Fruit fly (Drosophila melanogaster) whole organism, embryonic: Measurements from ENCODE around the gene mgr.

Experiments used
- CG10654 ChIP-seq: fragments of 200-800 bp; sonication (Bioruptor generic); optimal IDR thresholded peaks from 2 replicates; lab custom pipeline; 2016; ENCODE audit warnings: missing biosample characterization, missing genetic modification characterization
- CG11695 ChIP-seq: fragments of 200-800 bp; sonication (Bioruptor generic); IDR thresholded peaks from 3 replicates; pipeline ENCODE4 v1.3.6; 2022; ENCODE audit warnings: missing biosample characterization, missing genetic modification characterization
- CG12104 ChIP-seq: fragments of 200-800 bp; sonication (Bioruptor generic); optimal IDR thresholded peaks from 3 replicates; lab custom pipeline; 2016; ENCODE audit warnings: missing biosample characterization, missing genetic modification characterization
- CG12659 ChIP-seq: fragments of 200-800 bp; sonication (Bioruptor generic); optimal IDR thresholded peaks from 3 replicates; lab custom pipeline; 2017; ENCODE audit warnings: mild to moderate bottlenecking, missing biosample characterization, missing genetic modification reagents, missing genetic modification characterization
- CG12769 ChIP-seq: fragments of 200-800 bp; sonication (Bioruptor generic); optimal IDR thresholded peaks from 2 replicates; lab custom pipeline; 2019; ENCODE audit warnings: missing biosample characterization, mild to moderate bottlenecking, missing genetic modification characterization, moderate library complexity
- CG13894 ChIP-seq: fragments of 200-800 bp; sonication (Bioruptor generic); optimal IDR thresholded peaks from 3 replicates; lab custom pipeline; 2018; ENCODE audit warnings: missing biosample characterization, mild to moderate bottlenecking, missing genetic modification characterization, moderate library complexity
- CG14441 ChIP-seq: fragments of 200-800 bp; sonication (Bioruptor generic); IDR thresholded peaks from 2 replicates; pipeline ENCODE4 v1.3.6; 2022; ENCODE audit warnings: missing biosample characterization, missing genetic modification characterization
- CG14965 ChIP-seq: fragments of 200-800 bp; sonication (Bioruptor generic); optimal IDR thresholded peaks from 2 replicates; lab custom pipeline; 2016; ENCODE audit warnings: missing biosample characterization, missing genetic modification characterization, borderline replicate concordance
- CG15601 ChIP-seq: fragments of 200-800 bp; sonication (Bioruptor generic); optimal IDR thresholded peaks from 3 replicates; lab custom pipeline; 2019; ENCODE audit warnings: missing biosample characterization, mild to moderate bottlenecking, missing genetic modification characterization, moderate library complexity
- CG1602 ChIP-seq: fragments of 200-800 bp; sonication (Bioruptor generic); optimal IDR thresholded peaks from 3 replicates; lab custom pipeline; 2016; ENCODE audit warnings: missing biosample characterization, missing genetic modification characterization
- CG2129 ChIP-seq: fragments of 200-800 bp; sonication (Bioruptor generic); IDR thresholded peaks from 2 replicates; pipeline ENCODE4 v1.3.6; 2022; ENCODE audit warnings: missing biosample characterization, missing genetic modification characterization; ENCODE audit not compliant: partially characterized antibody
- CG31365 ChIP-seq: fragments of 200-800 bp; sonication (Bioruptor generic); optimal IDR thresholded peaks from 2 replicates; lab custom pipeline; 2018; ENCODE audit warnings: missing biosample characterization, mild to moderate bottlenecking, missing genetic modification characterization
- CG31441 ChIP-seq: fragments of 200-800 bp; sonication (Bioruptor generic); IDR thresholded peaks from 2 replicates; pipeline ENCODE4 v1.3.6; 2022; ENCODE audit warnings: missing biosample characterization, missing genetic modification characterization
- CG32767 ChIP-seq: fragments of 200-800 bp; sonication (Bioruptor generic); IDR thresholded peaks from 2 replicates; pipeline ENCODE4 v1.3.6; 2022; ENCODE audit warnings: missing biosample characterization, missing genetic modification characterization
- CG4617 ChIP-seq: fragments of 200-800 bp; sonication (Bioruptor generic); optimal IDR thresholded peaks from 3 replicates; lab custom pipeline; 2016; ENCODE audit warnings: missing biosample characterization, missing genetic modification characterization, borderline replicate concordance
- CG6654 ChIP-seq: fragments of 200-800 bp; sonication (Bioruptor generic); optimal IDR thresholded peaks from 2 replicates; lab custom pipeline; 2017; ENCODE audit warnings: missing biosample characterization, mild to moderate bottlenecking, missing genetic modification characterization
- CG8281 ChIP-seq: fragments of 200-800 bp; sonication (Bioruptor generic); optimal IDR thresholded peaks from 2 replicates; lab custom pipeline; 2018; ENCODE audit warnings: missing biosample characterization, mild to moderate bottlenecking, missing genetic modification characterization, moderate library complexity
- CoRest ChIP-seq: fragments of 200-800 bp; sonication (Bioruptor generic); optimal IDR thresholded peaks from 3 replicates; lab custom pipeline; 2018; ENCODE audit warnings: missing biosample characterization, mild to moderate bottlenecking, missing genetic modification characterization, moderate library complexity
- Dad ChIP-seq: fragments of 200-800 bp; sonication (Bioruptor generic); optimal IDR thresholded peaks from 3 replicates; lab custom pipeline; 2016; ENCODE audit warnings: missing biosample characterization, missing genetic modification characterization
- Dbx ChIP-seq: fragments of 200-800 bp; sonication (Bioruptor generic); IDR thresholded peaks from 3 replicates; pipeline ENCODE4 v1.3.6; 2022; ENCODE audit warnings: missing biosample characterization, missing genetic modification characterization
- Dip2 ChIP-seq: fragments of 200-800 bp; sonication (Bioruptor generic); IDR thresholded peaks from 2 replicates; pipeline ENCODE4 v1.3.6; 2022; ENCODE audit warnings: missing biosample characterization, missing genetic modification characterization
- Gug ChIP-seq: fragments of 200-800 bp; sonication (Bioruptor generic); IDR thresholded peaks from 4 replicates; pipeline ENCODE4 v1.3.6; 2022; ENCODE audit warnings: missing biosample characterization, missing genetic modification characterization
- H15 ChIP-seq: fragments of 200-800 bp; sonication (Bioruptor generic); IDR thresholded peaks from 3 replicates; pipeline ENCODE4 v1.3.6; 2022; ENCODE audit warnings: missing biosample characterization, missing genetic modification characterization
- HLH54F ChIP-seq: fragments of 200-800 bp; sonication (Bioruptor generic); optimal IDR thresholded peaks from 3 replicates; lab custom pipeline; 2016; ENCODE audit warnings: missing biosample characterization, missing genetic modification characterization
- Hey ChIP-seq: fragments of 200-800 bp; sonication (Bioruptor generic); optimal IDR thresholded peaks from 3 replicates; lab custom pipeline; 2018; ENCODE audit warnings: missing biosample characterization, mild to moderate bottlenecking, missing genetic modification characterization
- Optix ChIP-seq: fragments of 200-800 bp; sonication (Bioruptor generic); IDR thresholded peaks from 3 replicates; pipeline ENCODE4 v1.3.6; 2022; ENCODE audit warnings: missing biosample characterization, missing genetic modification characterization
- Pdp1 ChIP-seq, 2 experiments: fragments of 200-800 bp; sonication (Bioruptor generic); optimal IDR thresholded peaks; 3 replicates each; lab custom pipeline; 2016; ENCODE audit warnings: missing biosample characterization in 2 of 2, missing genetic modification characterization in 2 of 2, mild to moderate bottlenecking in 1 of 2, moderate library complexity in 1 of 2
- Ravus ChIP-seq: fragments of 200-800 bp; sonication (Bioruptor generic); IDR thresholded peaks from 2 replicates; pipeline ENCODE4 v1.3.6; 2022; ENCODE audit warnings: missing biosample characterization, missing genetic modification characterization
- Sin3A ChIP-seq: fragments of >200 bp; optimal IDR thresholded peaks from 2 replicates; lab custom pipeline; 2018
- Sox100B ChIP-seq: fragments of 200-800 bp; sonication (Bioruptor generic); optimal IDR thresholded peaks from 3 replicates; lab custom pipeline; 2018; ENCODE audit warnings: missing biosample characterization, mild to moderate bottlenecking, missing genetic modification characterization
- Usf ChIP-seq: fragments of 200-800 bp; sonication (Bioruptor generic); optimal IDR thresholded peaks from 2 replicates; lab custom pipeline; 2017; ENCODE audit warnings: missing genotype, missing biosample characterization, missing genetic modification characterization
- ash1 ChIP-seq: fragments of 200-800 bp; sonication (Bioruptor generic); optimal IDR thresholded peaks from 2 replicates; lab custom pipeline; 2018; ENCODE audit warnings: missing biosample characterization, mild to moderate bottlenecking, missing genetic modification characterization
- cg ChIP-seq: fragments of 200-800 bp; sonication (Bioruptor generic); optimal IDR thresholded peaks from 3 replicates; lab custom pipeline; 2019; ENCODE audit warnings: missing biosample characterization, mild to moderate bottlenecking, missing genetic modification characterization, moderate library complexity
- ci ChIP-seq: fragments of 200-800 bp; sonication (Bioruptor generic); IDR thresholded peaks from 3 replicates; pipeline ENCODE4 v1.3.6; 2022; ENCODE audit warnings: missing biosample characterization, missing genetic modification characterization
- cwo ChIP-seq: fragments of 200-800 bp; sonication (Bioruptor generic); optimal IDR thresholded peaks from 3 replicates; lab custom pipeline; 2017; ENCODE audit warnings: missing biosample characterization, missing genetic modification characterization, mild to moderate bottlenecking, moderate library complexity, missing genetic modification reagents
- dm ChIP-seq: fragments of 200-800 bp; sonication (Bioruptor generic); optimal IDR thresholded peaks from 3 replicates; lab custom pipeline; 2016; ENCODE audit warnings: missing biosample characterization, missing genetic modification characterization
- emc ChIP-seq: fragments of 200-800 bp; sonication (Bioruptor generic); optimal IDR thresholded peaks from 2 replicates; lab custom pipeline; 2016; ENCODE audit warnings: missing biosample characterization, missing genetic modification characterization
- fd3F ChIP-seq: fragments of 200-800 bp; sonication (Bioruptor generic); optimal IDR thresholded peaks from 2 replicates; lab custom pipeline; 2018; ENCODE audit warnings: missing biosample characterization, mild to moderate bottlenecking, missing genetic modification characterization, moderate library complexity
- fu2 ChIP-seq: fragments of 200-800 bp; sonication (Bioruptor generic); optimal IDR thresholded peaks from 2 replicates; lab custom pipeline; 2016; ENCODE audit warnings: missing biosample characterization, missing genetic modification characterization
- h ChIP-seq: fragments of >200 bp; optimal IDR thresholded peaks from 2 replicates; lab custom pipeline; 2017
- kay ChIP-seq: fragments of 200-800 bp; sonication (Bioruptor generic); optimal IDR thresholded peaks from 2 replicates; lab custom pipeline; 2016; ENCODE audit warnings: missing biosample characterization, missing genetic modification characterization
- mld ChIP-seq: fragments of 200-800 bp; sonication (Bioruptor generic); IDR thresholded peaks from 3 replicates; pipeline ENCODE4 v1.3.6; 2022; ENCODE audit warnings: missing biosample characterization, missing genetic modification characterization; ENCODE audit not compliant: partially characterized antibody
- nerfin-2 ChIP-seq: fragments of 200-800 bp; sonication (Bioruptor generic); IDR thresholded peaks from 2 replicates; pipeline ENCODE4 v1.3.6; 2022; ENCODE audit warnings: missing biosample characterization, missing genetic modification characterization; ENCODE audit not compliant: partially characterized antibody
- peb ChIP-seq: fragments of 200-800 bp; sonication (Bioruptor generic); IDR thresholded peaks from 2 replicates; pipeline ENCODE4 v1.3.6; 2022; ENCODE audit warnings: missing biosample characterization, missing genetic modification characterization
- pum ChIP-seq: fragments of 200-800 bp; sonication (Bioruptor generic); optimal IDR thresholded peaks from 2 replicates; lab custom pipeline; 2016; ENCODE audit warnings: missing biosample characterization, missing genetic modification characterization
- sens ChIP-seq: fragments of 200-800 bp; sonication (Bioruptor generic); peaks from one replicate; lab custom pipeline; 2016; ENCODE audit warnings: missing biosample characterization, missing genetic modification characterization
- sna ChIP-seq: fragments of 200-800 bp; sonication (Bioruptor generic); IDR thresholded peaks from 2 replicates; pipeline ENCODE4 v1.3.6; 2022; ENCODE audit warnings: missing biosample characterization, missing genetic modification characterization; ENCODE audit not compliant: partially characterized antibody
- sr ChIP-seq: fragments of 200-800 bp; sonication (Bioruptor generic); IDR thresholded peaks from 3 replicates; pipeline ENCODE4 v1.3.6; 2022; ENCODE audit warnings: missing biosample characterization, missing genetic modification characterization
- tll ChIP-seq, 2 experiments: fragments of 200-800 bp in 1 of 2; fragments of >200 bp in 1 of 2; sonication (Bioruptor generic) in 1 of 2; optimal IDR thresholded peaks; 2 replicates each; lab custom pipeline; 2017 to 2019; ENCODE audit warnings: missing biosample characterization in 2 of 2, missing genetic modification characterization in 2 of 2, mild to moderate bottlenecking in 1 of 2, moderate library complexity in 1 of 2
- tna ChIP-seq: fragments of 200-800 bp; sonication (Bioruptor generic); IDR thresholded peaks from 2 replicates; pipeline ENCODE4 v1.3.6; 2022; ENCODE audit warnings: missing biosample characterization, missing genetic modification characterization; ENCODE audit not compliant: partially characterized antibody
- toy ChIP-seq: fragments of 200-800 bp; sonication (Bioruptor generic); IDR thresholded peaks from 2 replicates; pipeline ENCODE4 v1.3.6; 2022; ENCODE audit warnings: missing biosample characterization, missing genetic modification characterization
- vfl ChIP-seq: fragments of 200-800 bp; sonication (Bioruptor generic); optimal IDR thresholded peaks from 2 replicates; lab custom pipeline; 2016; ENCODE audit warnings: missing biosample characterization, missing genetic modification characterization

mgr gene

dm6 chr3R:11407733-11408134, 1.9 kb downstream of the mgr start, which contains the start of gene mRpL40 (continued):
- TF ChIP-seq Ravus (no peak), sens (peak; percentile 32), kay (no peak), cwo (GFP tag; lab: Kevin White, UChicago) (no peak), CG15601 (tag; lab: Kevin White, UChicago) (no peak), CG31441 (GFP tag; lab: Robert Waterston, UW) (no peak), cg (GFP tag; lab: Kevin White, UChicago) (no peak), ash1 (no peak), toy (no peak), Usf (GFP tag; lab: Kevin White, UChicago) (no peak), Optix (GFP tag; lab: Robert Waterston, UW) (no peak), CG1602 (no peak), HLH54F (GFP tag; lab: Kevin White, UChicago) (no peak), mld (GFP tag; lab: Robert Waterston, UW) (no peak), Pdp1 (GFP tag; optimal IDR thresholded peaks at IDR 0.05; lab: Kevin White, UChicago) (peak in 1 of 2 experiments; percentile 98), H15 (GFP tag; lab: Robert Waterston, UW) (no peak), CG12769 (no peak), fd3F (GFP tag; lab: Kevin White, UChicago) (no peak), h (lab: Kevin White, UChicago) (no peak), CG11695 (GFP tag; lab: Robert Waterston, UW) (no peak), sr (GFP tag; lab: Robert Waterston, UW) (no peak), CG14441 (GFP tag; lab: Robert Waterston, UW) (no peak), tna (no peak), fu2 (GFP tag; lab: Kevin White, UChicago) (no peak), emc (GFP tag; lab: Kevin White, UChicago) (no peak), dm (GFP tag; lab: Kevin White, UChicago) (no peak), sna (GFP tag; lab: Robert Waterston, UW) (peak; percentile 42; the same call in 1 of the 2 replicates), CG32767 (GFP tag; lab: Robert Waterston, UW) (no peak), CG31365 (tag; lab: Kevin White, UChicago) (no peak), vfl (GFP tag; lab: Kevin White, UChicago) (no peak), CG13894 (tag; lab: Kevin White, UChicago) (no peak), CG12104 (no peak), Sox100B (GFP tag; lab: Kevin White, UChicago) (no peak), CG14965 (GFP tag; lab: Kevin White, UChicago) (no peak), CG4617 (GFP tag; lab: Kevin White, UChicago) (no peak), CG2129 (GFP tag; lab: Robert Waterston, UW) (no peak), CG8281 (tag; lab: Kevin White, UChicago) (no peak), CG12659 (peak; percentile 21), CG10654 (GFP tag; lab: Kevin White, UChicago) (no peak), Dad (GFP tag; lab: Kevin White, UChicago) (no peak), ci (GFP tag; lab: Robert Waterston, UW) (no peak), Dbx (GFP tag; lab: Robert Waterston, UW) (no peak), pum (no peak), nerfin-2 (GFP tag; lab: Robert Waterston, UW) (0 out of 2 replicates have a peak, but pooled peaks have one; percentile 17), Dip2 (GFP tag; lab: Robert Waterston, UW) (no peak), CoRest (tag; lab: Kevin White, UChicago) (no peak), CG6654 (GFP tag; lab: Kevin White, UChicago) (no peak), Sin3A (lab: Kevin White, UChicago) (no peak), tll (GFP tag; optimal IDR thresholded peaks at IDR 0.05; lab: Kevin White, UChicago) (no peak), Hey (tag; lab: Kevin White, UChicago) (no peak), Gug (GFP tag; lab: Robert Waterston, UW) (no peak), peb (GFP tag; lab: Robert Waterston, UW) (no peak)
